Fruit fly (Drosophila melanogaster) whole organism, larva: ENCODE data around the gene CG13731.

ENCODE experiments used
- noc ChIP-seq: fragments of 200-800 bp; sonication (Bioruptor generic); optimal IDR thresholded peaks from 3 replicates; lab custom pipeline; 2019; ENCODE audit warnings: missing biosample characterization, mild to moderate bottlenecking, missing genetic modification characterization, moderate library complexity

The CG13731 gene

dm6 chr3L:17407073-17407472 is 18.3 kb upstream of the CG13731 start:
- no peak for TF ChIP-seq noc (tag; lab: Kevin White, UChicago)

dm6 chr3L:17404646-17405045 is 15.9 kb upstream of the CG13731 start:
- TF ChIP-seq noc (tag; lab: Kevin White, UChicago): no peak

DNA sequence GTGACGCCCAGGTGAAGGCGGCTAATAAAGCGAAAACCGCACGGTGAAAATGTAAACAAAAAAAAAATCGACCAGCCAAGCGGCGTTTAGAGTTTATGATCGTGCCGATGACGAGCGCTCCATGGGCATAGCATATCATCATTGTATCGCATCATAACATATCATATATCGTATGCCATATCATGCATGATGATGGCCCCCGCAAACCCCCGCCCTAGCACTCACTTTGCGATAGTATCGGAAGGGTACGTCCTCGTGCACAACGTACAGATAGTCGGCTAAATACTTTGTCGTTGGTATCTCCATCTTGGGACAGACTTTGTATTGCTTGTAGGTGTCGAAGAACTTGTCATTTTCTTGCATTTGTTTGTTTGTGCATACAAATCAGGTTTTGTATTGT is 14.5 kb upstream of the CG13731 start:
- TF ChIP-seq noc (tag; lab: Kevin White, UChicago): no peak

DNA sequence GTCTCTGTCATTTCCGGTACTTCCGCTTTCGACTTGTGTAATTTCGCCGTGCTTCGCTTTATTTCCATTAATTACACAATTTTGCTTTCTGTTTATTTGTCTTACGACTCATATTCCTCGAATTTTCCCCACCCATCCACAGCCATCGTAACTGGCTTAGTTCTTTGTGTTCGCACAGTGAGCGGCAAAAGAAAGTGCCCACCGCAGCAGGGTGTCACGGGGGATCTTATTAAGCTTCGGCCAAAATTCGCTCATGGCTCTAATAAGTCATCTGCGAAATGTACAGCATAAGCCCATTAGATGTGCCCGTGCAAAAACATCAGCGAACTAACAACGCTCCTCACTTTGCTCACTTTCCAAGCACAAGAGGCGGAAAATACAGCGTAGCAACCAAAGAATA is 13.6 kb upstream of the CG13731 start:
- TF ChIP-seq noc (tag; lab: Kevin White, UChicago): no peak

- no peak for TF ChIP-seq noc (tag; lab: Kevin White, UChicago)
Observed at dm6 chr3L:17401411-17401810, 12.7 kb upstream of the CG13731 start.

- no peak for TF ChIP-seq noc (tag; lab: Kevin White, UChicago)
Observed at dm6 chr3L:17400911-17401310, 12.2 kb upstream of the CG13731 start.

- no peak for TF ChIP-seq noc (tag; lab: Kevin White, UChicago)
Observed at dm6 chr3L:17399014-17399413, 10.3 kb upstream of the CG13731 start.

- TF ChIP-seq noc (tag; lab: Kevin White, UChicago): no peak
Observed at dm6 chr3L:17394435-17395017, 5.8 kb upstream of the CG13731 start.

DNA sequence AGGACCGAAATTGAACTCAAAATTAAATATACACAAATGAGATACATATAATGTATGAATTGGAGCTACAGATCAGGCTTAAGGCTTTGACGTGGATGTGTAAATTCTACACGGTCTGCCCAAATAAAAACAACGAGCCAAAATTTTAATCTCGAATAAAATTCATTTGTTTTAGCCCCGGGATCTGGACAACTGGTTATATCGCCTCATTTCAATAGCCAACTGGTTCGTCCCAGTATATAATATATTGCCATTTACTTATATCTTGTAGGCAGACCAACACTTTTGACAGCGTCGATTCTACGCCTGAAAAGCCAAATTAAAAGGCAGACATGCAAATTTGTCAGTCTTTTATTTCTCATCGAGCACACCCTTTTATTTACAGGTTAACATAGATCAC is 4.3 kb upstream of the CG13731 start:
- TF ChIP-seq noc (tag; lab: Kevin White, UChicago): no peak

DNA sequence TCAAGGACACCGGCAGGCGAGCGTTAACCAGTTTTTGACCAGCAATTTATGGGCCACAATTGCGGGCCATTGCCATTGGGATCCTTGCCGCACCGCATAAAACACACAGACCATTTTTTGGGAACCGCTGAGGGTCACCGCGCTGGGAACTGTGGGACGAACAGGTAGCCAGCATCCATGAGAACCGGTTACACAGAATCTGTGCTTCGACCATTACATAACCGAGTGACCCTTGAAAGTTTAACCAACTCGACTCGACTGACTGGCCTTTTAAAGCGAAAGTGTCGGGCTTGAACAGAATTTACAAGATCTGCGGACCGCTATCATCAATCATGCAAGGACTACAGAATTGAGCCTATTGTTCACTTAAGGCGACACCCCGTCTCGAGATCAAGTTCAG is 3.7 kb upstream of the CG13731 start:
- TF ChIP-seq noc (tag; lab: Kevin White, UChicago): no peak

- no peak for TF ChIP-seq noc (tag; lab: Kevin White, UChicago)
Observed at dm6 chr3L:17391132-17391531, 2.4 kb upstream of the CG13731 start.

dm6 chr3L:17386612-17387382 is 2.0 kb downstream of the CG13731 start:
- no peak for TF ChIP-seq noc (tag; lab: Kevin White, UChicago)

DNA sequence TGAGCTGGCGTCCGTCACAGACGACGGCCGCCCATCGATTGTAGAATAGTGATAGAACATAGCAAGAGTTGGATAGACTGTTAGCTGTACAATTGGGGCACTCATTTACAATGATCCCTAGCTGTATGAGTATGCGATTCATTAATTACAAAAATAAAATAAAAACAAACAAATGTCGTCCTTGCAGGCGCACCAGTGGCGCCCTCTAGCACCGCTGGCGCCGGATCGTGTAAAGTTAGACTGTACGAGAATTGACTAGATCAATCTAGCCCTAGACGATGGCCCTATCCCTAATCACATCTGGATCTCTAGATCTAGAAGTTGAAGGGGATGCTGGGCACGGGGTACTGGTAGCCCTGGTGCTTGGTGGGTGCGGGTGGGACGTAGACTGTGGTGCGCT is 5.0 kb downstream of the CG13731 start:
- no peak for TF ChIP-seq noc (tag; lab: Kevin White, UChicago)

dm6 chr3L:17383285-17383684 is 5.5 kb downstream of the CG13731 start:
- no peak for TF ChIP-seq noc (tag; lab: Kevin White, UChicago)

DNA sequence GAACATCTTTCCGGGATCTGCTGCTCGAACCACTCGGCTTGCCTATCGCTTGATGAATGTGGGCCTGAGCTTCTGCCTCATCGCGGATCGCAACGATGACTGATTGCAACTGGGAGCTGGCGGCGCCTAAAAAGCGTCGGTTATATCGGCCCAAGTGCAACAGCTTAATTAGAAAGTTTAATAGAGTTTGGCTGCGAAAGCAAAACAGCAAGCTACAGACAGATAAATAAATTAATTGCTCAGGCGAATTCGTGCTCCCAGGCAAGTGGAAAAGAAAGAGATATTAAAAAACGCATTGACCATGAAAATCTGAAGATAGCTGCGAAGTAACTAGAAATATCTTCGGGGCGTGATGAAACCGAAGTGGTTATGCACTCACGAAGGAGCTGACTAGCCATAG is 6.1 kb downstream of the CG13731 start, which contains the start of gene CG13728:
CG13728 (minus strand) TSS at position 101 of the 400 bp plus-strand sequence.
- no peak for TF ChIP-seq noc (tag; lab: Kevin White, UChicago)

DNA sequence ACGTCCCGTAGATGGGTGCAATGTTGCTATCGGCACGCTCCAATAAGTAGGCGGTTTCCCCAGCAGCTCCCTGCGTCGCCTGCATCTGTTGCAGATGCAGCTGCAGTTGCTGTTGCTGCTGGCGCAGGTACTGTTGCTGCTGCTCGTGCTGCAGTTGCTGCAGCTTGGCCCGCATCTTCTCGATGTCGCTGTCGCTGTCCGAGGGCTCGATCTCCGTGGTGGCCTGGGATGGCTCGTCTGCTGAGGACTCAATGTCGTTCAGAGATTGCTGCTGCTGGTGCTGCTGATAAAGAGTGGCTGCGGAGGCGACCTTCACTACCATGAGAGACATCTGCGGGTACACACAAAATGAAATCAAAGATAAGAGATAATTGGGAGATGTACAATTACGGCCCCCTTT is 6.8 kb downstream of the CG13731 start:
- TF ChIP-seq noc (tag; lab: Kevin White, UChicago): no peak

- no peak for TF ChIP-seq noc (tag; lab: Kevin White, UChicago)
Observed at dm6 chr3L:17379311-17379710, 9.4 kb downstream of the CG13731 start, which contains the start of gene Cad74A. Gene Cad74A, minus strand, starts transcription at chr3L:17379530.
